Worm (Caenorhabditis elegans): ENCODE results near the gene K07H8.8.

K07H8.8 gene

ce11 chrIV:8289580-8290323, 21.5 kb upstream of the K07H8.8 start, which contains the start of gene daf-31 (continued):
- TF ChIP-seq tag-97 (GFP tag; IDR thresholded peaks at IDR 0.05) (no peak), tra-1 (GFP tag; IDR thresholded peaks at IDR 0.05) (no peak), sdz-12 (GFP tag; optimal IDR thresholded peaks at IDR 0.05) (no peak), F37D6.2 (tag; optimal IDR thresholded peaks at IDR 0.05) (no peak), ceh-62 (tag; optimal IDR thresholded peaks at IDR 0.05) (no peak), egl-27 (tag; optimal IDR thresholded peaks at IDR 0.05) (no peak), dpl-1 (GFP tag; optimal IDR thresholded peaks at IDR 0.05) (peak; percentile 57), ztf-7 (tag; optimal IDR thresholded peaks at IDR 0.05) (no peak), hlh-11 (tag; optimal IDR thresholded peaks at IDR 0.05) (peak; percentile 0), unc-39 (tag; optimal IDR thresholded peaks at IDR 0.05) (no peak), nhr-41 (GFP tag; IDR thresholded peaks at IDR 0.05) (no peak), mdt-29 (GFP tag; IDR thresholded peaks at IDR 0.05) (no peak), aly-2 (tag; optimal IDR thresholded peaks at IDR 0.05) (no peak), ctbp-1 (GFP tag; IDR thresholded peaks at IDR 0.05) (no peak), lir-3 (tag; optimal IDR thresholded peaks at IDR 0.05) (no peak), nhr-28 (tag; optimal IDR thresholded peaks at IDR 0.05) (peak; percentile 3), snpc-1.2 (GFP tag; IDR thresholded peaks at IDR 0.05) (no peak), ama-1 (optimal IDR thresholded peaks at IDR 0.05) (peak; percentile 7), ZK337.2 (GFP tag; IDR thresholded peaks at IDR 0.05) (no peak), ceh-82 (tag; optimal IDR thresholded peaks at IDR 0.05) (no peak), Y48G9A.11 (GFP tag; IDR thresholded peaks at IDR 0.05) (no peak), R02D3.7 (tag; optimal IDR thresholded peaks at IDR 0.05) (no peak), spr-3 (GFP tag; optimal IDR thresholded peaks at IDR 0.05) (no peak), nhr-6 (tag; optimal IDR thresholded peaks at IDR 0.05) (peak; percentile 56), nhr-102 (tag; optimal IDR thresholded peaks at IDR 0.05) (no peak), mdl-1 (tag; optimal IDR thresholded peaks at IDR 0.05) (peak in 1 of 2 experiments; percentile 17), set-16 (GFP tag; IDR thresholded peaks at IDR 0.05) (no peak), nhr-237 (tag; optimal IDR thresholded peaks at IDR 0.05) (no peak), dve-1 (tag; optimal IDR thresholded peaks at IDR 0.05; ENCODE audit: insufficient read depth) (peak; percentile 36), lsy-2 (tag; optimal IDR thresholded peaks at IDR 0.05) (peak in 1 of 2 experiments; percentile 75), saeg-2 (GFP tag; IDR thresholded peaks at IDR 0.05) (no peak), F10B5.3 (tag; optimal IDR thresholded peaks at IDR 0.05) (no peak), nhr-11 (tag; optimal IDR thresholded peaks at IDR 0.05) (no peak), ceh-44 (GFP tag; IDR thresholded peaks at IDR 0.05) (no peak), nhr-25 (tag; optimal IDR thresholded peaks at IDR 0.05; ENCODE audit: borderline replicate concordance, insufficient read depth) (no peak), daf-16 (GFP tag; optimal IDR thresholded peaks at IDR 0.05) (no peak), daf-16 (tag; optimal IDR thresholded peaks at IDR 0.05) (peak; percentile 50), nhr-76 (tag; optimal IDR thresholded peaks at IDR 0.05) (no peak), Y75B8A.6 (GFP tag; IDR thresholded peaks at IDR 0.05) (no peak), dmd-6 (GFP tag; IDR thresholded peaks at IDR 0.05) (no peak; the same call in 1 of the 2 replicates), attf-4 (tag; optimal IDR thresholded peaks at IDR 0.05) (no peak), rbr-2 (tag; optimal IDR thresholded peaks at IDR 0.05) (peak; percentile 36), zfp-2 (tag; optimal IDR thresholded peaks at IDR 0.05) (no peak), nhr-77 (tag; optimal IDR thresholded peaks at IDR 0.05) (no peak), ceh-32 (tag; optimal IDR thresholded peaks at IDR 0.05; ENCODE audit: poor library complexity) (no peak), aha-1 (tag) (no peak), lin-1 (GFP tag; IDR thresholded peaks at IDR 0.05) (no peak), nhr-111 (GFP tag; optimal IDR thresholded peaks at IDR 0.05) (no peak), daf-19 (GFP tag; conservative IDR thresholded peaks at IDR 0.05) (no peak), F49E8.2 (tag; optimal IDR thresholded peaks at IDR 0.05; ENCODE audit: borderline replicate concordance) (no peak), egl-43 (GFP tag; IDR thresholded peaks at IDR 0.05) (no peak), arid-1 (GFP tag; conservative IDR thresholded peaks at IDR 0.05) (no peak)
